Worm (Caenorhabditis elegans) whole organism, early embryonic: ENCODE results near the gene ZK616.65.

Experiments
- ama-1 ChIP-seq: fragments of 150-350 bp; optimal IDR thresholded peaks from 2 replicates; lab custom pipeline; 2014
- ceh-13 ChIP-seq: fragments of 200-800 bp; sonication (Bioruptor generic); optimal IDR thresholded peaks from 2 replicates; lab custom pipeline; 2018; ENCODE audit warnings: mild to moderate bottlenecking, missing genetic modification characterization, missing compliant biosample characterization
- ceh-36 ChIP-seq: sonication (generic microtip); optimal IDR thresholded peaks from 2 replicates; lab custom pipeline; 2016; ENCODE audit warnings: missing genetic modification characterization, inconsistent platforms, missing compliant biosample characterization
- hmbx-1 ChIP-seq: sonication (generic microtip); optimal IDR thresholded peaks from 2 replicates; lab custom pipeline; 2016; ENCODE audit warnings: mild to moderate bottlenecking, missing genetic modification characterization, missing compliant biosample characterization
- hnd-1 ChIP-seq: sonication (generic microtip); optimal IDR thresholded peaks from 2 replicates; lab custom pipeline; 2016; ENCODE audit warnings: missing genetic modification characterization, missing compliant biosample characterization
- scrt-1 ChIP-seq: fragments of 200-800 bp; sonication (Bioruptor generic); IDR thresholded peaks from 2 replicates; pipeline ENCODE4 v1.3.6; 2022; ENCODE audit warnings: missing genetic modification characterization, missing compliant biosample characterization
- tbx-11 ChIP-seq: fragments of 200-800 bp; sonication (Bioruptor generic); IDR thresholded peaks from 2 replicates; pipeline ENCODE4 v1.3.6; 2022; ENCODE audit warnings: missing genetic modification characterization, missing compliant biosample characterization
- tbx-37 ChIP-seq: fragments of 200-800 bp; sonication (Bioruptor generic); conservative IDR thresholded peaks from 2 replicates; pipeline ENCODE4 v1.3.6; 2022; ENCODE audit warnings: missing genetic modification reagents, missing genetic modification characterization, missing compliant biosample characterization

DNA sequence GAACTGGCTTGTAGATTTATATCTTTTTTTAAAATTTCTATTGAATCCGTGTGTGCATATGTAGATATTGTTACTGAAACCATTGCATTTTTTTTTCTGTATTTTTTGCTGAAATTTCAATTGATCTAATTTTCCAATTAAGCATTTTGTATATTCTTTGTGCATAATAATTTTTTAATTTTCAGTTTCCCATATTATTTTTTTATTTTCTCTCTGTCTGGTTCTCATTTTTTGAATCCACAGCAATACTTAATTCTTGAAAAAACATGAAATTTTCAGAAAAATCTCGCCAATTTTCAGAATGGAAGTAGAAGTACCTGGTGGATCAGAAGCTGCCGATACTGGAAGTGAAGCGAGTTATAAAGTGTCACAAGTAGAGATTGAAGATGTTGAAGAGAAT lies 44.5 kb downstream of the ZK616.65 start, which contains the start of gene sand-1:
- TF ChIP-seq ama-1 = no peak
- no peak for TF ChIP-seq ceh-13
- no peak for TF ChIP-seq tbx-37
- TF ChIP-seq ceh-36 (tag; lab: Kevin White, UChicago) = no peak
- no peak for TF ChIP-seq hnd-1 (tag; lab: Kevin White, UChicago)
- TF ChIP-seq tbx-11 (GFP tag; lab: Robert Waterston, UW) = no peak
- TF ChIP-seq scrt-1 (GFP tag; lab: Robert Waterston, UW) = no peak
- TF ChIP-seq hmbx-1 (tag; lab: Kevin White, UChicago) = no peak
